Worm (Caenorhabditis elegans) whole organism, L4 larva: ENCODE data around the gene bath-38.

Source experiments
- D1046.2 ChIP-seq: fragments of 200-800 bp; sonication (Bioruptor generic); IDR thresholded peaks from 2 replicates; pipeline ENCODE4 v1.3.6; 2022; ENCODE audit warnings: missing genetic modification characterization, missing compliant biosample characterization
- F10B5.3 ChIP-seq: sonication (generic microtip); optimal IDR thresholded peaks from 2 replicates; lab custom pipeline; 2016; ENCODE audit warnings: mild to moderate bottlenecking, missing genetic modification characterization, missing compliant biosample characterization
- F44E2.7 ChIP-seq: fragments of 200-800 bp; sonication (Bioruptor generic); IDR thresholded peaks from 2 replicates; pipeline ENCODE4 v2.1.2; 2022; ENCODE audit warnings: missing genetic modification characterization, missing compliant biosample characterization
- T20F7.1 ChIP-seq: fragments of 200-800 bp; sonication (Bioruptor generic); optimal IDR thresholded peaks from 2 replicates; lab custom pipeline; 2018; ENCODE audit warnings: mild to moderate bottlenecking, missing genetic modification characterization, missing compliant biosample characterization
- aha-1 ChIP-seq: fragments of 150-350 bp; peaks from one replicate; lab custom pipeline; 2014; ENCODE audit warnings: missing biosample characterization, missing genetic modification characterization
- ama-1 ChIP-seq: fragments of 150-350 bp; optimal IDR thresholded peaks from 2 replicates; lab custom pipeline; 2014; ENCODE audit warnings: inconsistent platforms, mixed read lengths
- ceh-62 ChIP-seq: sonication (generic microtip); optimal IDR thresholded peaks from 2 replicates; lab custom pipeline; 2017; ENCODE audit warnings: missing biosample characterization, missing genetic modification characterization
- cey-2 ChIP-seq: sonication (generic microtip); optimal IDR thresholded peaks from 3 replicates; lab custom pipeline; 2017; ENCODE audit warnings: missing genetic modification characterization, mild to moderate bottlenecking, missing compliant biosample characterization, antibody characterized with exemption, borderline replicate concordance; ENCODE audit not compliant: insufficient read depth
- daf-16 ChIP-seq, 3 experiments: sonication (generic microtip); optimal IDR thresholded peaks; 2 replicates each; lab custom pipeline; 2016 to 2017; ENCODE audit warnings: missing genetic modification characterization in 3 of 3, missing genetic modification reagents in 3 of 3, mild to moderate bottlenecking in 2 of 3, missing compliant biosample characterization in 2 of 3, missing biosample characterization in 1 of 3, moderate library complexity in 1 of 3
- daf-19 ChIP-seq: fragments of 200-800 bp; sonication (Bioruptor generic); conservative IDR thresholded peaks from 2 replicates; pipeline ENCODE4 v1.3.6; 2022; ENCODE audit warnings: missing genetic modification characterization, missing compliant biosample characterization
- daf-8 ChIP-seq: fragments of 200-800 bp; sonication (Bioruptor generic); IDR thresholded peaks from 2 replicates; pipeline ENCODE4 v1.3.6; 2022; ENCODE audit warnings: missing genetic modification characterization, missing compliant biosample characterization
- dmd-6 ChIP-seq: fragments of 200-800 bp; sonication (Bioruptor generic); IDR thresholded peaks from 2 replicates; pipeline ENCODE4 v1.3.6; 2022; ENCODE audit warnings: missing genetic modification reagents, missing genetic modification characterization, missing compliant biosample characterization
- dmd-9 ChIP-seq: fragments of 200-800 bp; sonication (Bioruptor generic); IDR thresholded peaks from 2 replicates; pipeline ENCODE4 v1.3.6; 2022; ENCODE audit warnings: missing genetic modification reagents, missing genetic modification characterization, missing compliant biosample characterization
- dpl-1 ChIP-seq: fragments of 150-350 bp; optimal IDR thresholded peaks from 2 replicates; lab custom pipeline; 2014; ENCODE audit warnings: missing biosample characterization, missing genetic modification reagents, missing genetic modification characterization
- dve-1 ChIP-seq: sonication (generic microtip); optimal IDR thresholded peaks from 2 replicates; lab custom pipeline; 2017; ENCODE audit warnings: antibody characterized with exemption, mild to moderate bottlenecking, missing genetic modification characterization, missing compliant biosample characterization; ENCODE audit not compliant: insufficient read depth
- egl-27 ChIP-seq: sonication (generic microtip); optimal IDR thresholded peaks from 3 replicates; lab custom pipeline; 2017; ENCODE audit warnings: missing biosample characterization, missing genetic modification reagents, missing genetic modification characterization
- hif-1 ChIP-seq, 2 experiments: sonication (generic microtip); optimal IDR thresholded peaks; 2 replicates each; lab custom pipeline; 2016 to 2017; ENCODE audit warnings: missing compliant biosample characterization in 2 of 2, missing genetic modification characterization in 2 of 2, missing genetic modification reagents in 2 of 2, missing genotype in 2 of 2, mild to moderate bottlenecking in 1 of 2
- hlh-11 ChIP-seq: fragments of 200-800 bp; sonication (Bioruptor generic); optimal IDR thresholded peaks from 2 replicates; lab custom pipeline; 2018; ENCODE audit warnings: mild to moderate bottlenecking, missing genetic modification characterization, missing compliant biosample characterization
- hlh-30 ChIP-seq: sonication (generic microtip); optimal IDR thresholded peaks from 2 replicates; lab custom pipeline; 2017; ENCODE audit warnings: antibody characterized with exemption, mild to moderate bottlenecking, missing genetic modification characterization, missing compliant biosample characterization; ENCODE audit not compliant: insufficient read depth
- hmg-1.1 ChIP-seq: fragments of 200-800 bp; sonication (Bioruptor generic); IDR thresholded peaks from 2 replicates; pipeline ENCODE4 v1.3.6; 2022; ENCODE audit warnings: missing genetic modification reagents, missing genetic modification characterization, missing compliant biosample characterization
- jun-1 ChIP-seq: fragments of 150-350 bp; optimal IDR thresholded peaks from 2 replicates; lab custom pipeline; 2014; ENCODE audit warnings: missing biosample characterization, missing genetic modification reagents, missing genetic modification characterization
- lim-7 ChIP-seq: fragments of 200-800 bp; sonication (Bioruptor generic); IDR thresholded peaks from 2 replicates; pipeline ENCODE4 v1.3.6; 2022; ENCODE audit warnings: missing genetic modification characterization, missing compliant biosample characterization
- lin-13 ChIP-seq: fragments of 150-350 bp; optimal IDR thresholded peaks from 2 replicates; lab custom pipeline; 2014; ENCODE audit warnings: missing biosample characterization, missing genetic modification reagents, missing genetic modification characterization
- lin-29 ChIP-seq: fragments of 200-800 bp; sonication (Bioruptor generic); IDR thresholded peaks from 2 replicates; pipeline ENCODE4 v1.3.6; 2022; ENCODE audit warnings: missing genetic modification reagents, missing genetic modification characterization, missing compliant biosample characterization
- lir-3 ChIP-seq: sonication (generic microtip); optimal IDR thresholded peaks from 2 replicates; lab custom pipeline; 2016; ENCODE audit warnings: mild to moderate bottlenecking, missing genetic modification characterization, missing compliant biosample characterization
- lsy-2 ChIP-seq, 2 experiments: fragments of 150-350 bp in 1 of 2; sonication (generic microtip) in 1 of 2; optimal IDR thresholded peaks; 2 replicates each; lab custom pipeline; 2014 to 2017; ENCODE audit warnings: missing biosample characterization in 2 of 2, missing genetic modification characterization in 2 of 2
- mdl-1 ChIP-seq, 2 experiments: fragments of 150-350 bp in 1 of 2; sonication (generic microtip) in 1 of 2; optimal IDR thresholded peaks; 2 replicates each; lab custom pipeline; 2014 to 2017; ENCODE audit warnings: missing biosample characterization in 2 of 2, missing genetic modification characterization in 2 of 2
- mep-1 ChIP-seq: fragments of 150-350 bp; sonication (generic microtip); optimal IDR thresholded peaks from 3 replicates; lab custom pipeline; 2014; ENCODE audit warnings: missing biosample characterization, missing genetic modification characterization
- mes-2 ChIP-seq: sonication (generic microtip); optimal IDR thresholded peaks from 2 replicates; lab custom pipeline; 2016; ENCODE audit warnings: missing genotype, mild to moderate bottlenecking, missing genetic modification characterization, missing compliant biosample characterization; ENCODE audit not compliant: poor library complexity, severe bottlenecking
- mxl-3 ChIP-seq: fragments of 200-800 bp; sonication (Bioruptor generic); optimal IDR thresholded peaks from 2 replicates; lab custom pipeline; 2018; ENCODE audit warnings: mild to moderate bottlenecking, missing genetic modification characterization, missing compliant biosample characterization
- nhr-10 ChIP-seq: fragments of 150-350 bp; optimal IDR thresholded peaks from 2 replicates; lab custom pipeline; 2014; ENCODE audit warnings: missing biosample characterization, missing genetic modification characterization
- nhr-11 ChIP-seq: fragments of 150-350 bp; optimal IDR thresholded peaks from 2 replicates; lab custom pipeline; 2014; ENCODE audit warnings: missing biosample characterization, missing genetic modification characterization
- nhr-237 ChIP-seq: sonication (generic microtip); optimal IDR thresholded peaks from 2 replicates; lab custom pipeline; 2017; ENCODE audit warnings: missing biosample characterization, missing genetic modification characterization
- nhr-28 ChIP-seq: fragments of 150-350 bp; optimal IDR thresholded peaks from 2 replicates; lab custom pipeline; 2014; ENCODE audit warnings: missing biosample characterization, missing genetic modification characterization
- nhr-41 ChIP-seq: fragments of 200-800 bp; sonication (Bioruptor generic); IDR thresholded peaks from 2 replicates; pipeline ENCODE4 v1.3.6; 2022; ENCODE audit warnings: missing genetic modification reagents, missing genetic modification characterization, missing compliant biosample characterization
- nhr-42 ChIP-seq: fragments of 200-800 bp; sonication (Bioruptor generic); IDR thresholded peaks from 2 replicates; pipeline ENCODE4 v1.3.6; 2022; ENCODE audit warnings: missing genetic modification characterization, missing compliant biosample characterization
- nhr-6 ChIP-seq: fragments of 150-350 bp; optimal IDR thresholded peaks from 2 replicates; lab custom pipeline; 2014; ENCODE audit warnings: missing biosample characterization, missing genetic modification characterization
- nhr-76 ChIP-seq: fragments of 150-350 bp; optimal IDR thresholded peaks from 2 replicates; lab custom pipeline; 2014; ENCODE audit warnings: missing biosample characterization, missing genetic modification characterization
- pha-4 ChIP-seq, 2 experiments: fragments of 150-350 bp in 1 of 2; fragments of 200-800 bp in 1 of 2; sonication (Bioruptor generic) in 1 of 2; IDR thresholded peaks in 1 of 2; optimal IDR thresholded peaks in 1 of 2; 2 replicates each; pipeline versions ENCODE4 v1.3.6 to Lab custom; 2014 to 2022; ENCODE audit warnings: missing genetic modification characterization in 2 of 2, missing genetic modification reagents in 2 of 2, missing biosample characterization in 1 of 2, missing compliant biosample characterization in 1 of 2
- pqm-1 ChIP-seq: sonication (generic microtip); optimal IDR thresholded peaks from 2 replicates; lab custom pipeline; 2017; ENCODE audit warnings: missing biosample characterization, missing genetic modification characterization
- rbr-2 ChIP-seq: sonication (generic microtip); optimal IDR thresholded peaks from 2 replicates; lab custom pipeline; 2016; ENCODE audit warnings: missing genotype, missing genetic modification characterization, missing compliant biosample characterization
- skn-1 ChIP-seq: fragments of 150-350 bp; optimal IDR thresholded peaks from 2 replicates; lab custom pipeline; 2014; ENCODE audit warnings: missing biosample characterization, missing genetic modification characterization
- spr-1 ChIP-seq: sonication (generic microtip); optimal IDR thresholded peaks from 2 replicates; lab custom pipeline; 2016; ENCODE audit warnings: mild to moderate bottlenecking, missing genetic modification characterization, missing compliant biosample characterization
- spr-3 ChIP-seq: fragments of 200-800 bp; sonication (Bioruptor generic); optimal IDR thresholded peaks from 2 replicates; lab custom pipeline; 2018; ENCODE audit warnings: mild to moderate bottlenecking, missing genetic modification characterization, missing compliant biosample characterization
- tag-97 ChIP-seq: fragments of 200-800 bp; sonication (Bioruptor generic); IDR thresholded peaks from 2 replicates; pipeline ENCODE4 v1.3.6; 2022; ENCODE audit warnings: missing genetic modification characterization, missing compliant biosample characterization
- unc-130 ChIP-seq: sonication (generic microtip); optimal IDR thresholded peaks from 2 replicates; lab custom pipeline; 2016; ENCODE audit warnings: missing genetic modification reagents, missing genetic modification characterization, missing compliant biosample characterization
- unc-39 ChIP-seq: sonication (generic microtip); optimal IDR thresholded peaks from 2 replicates; lab custom pipeline; 2017; ENCODE audit warnings: missing biosample characterization, missing genetic modification characterization
- ztf-7 ChIP-seq: fragments of 150-350 bp; optimal IDR thresholded peaks from 2 replicates; lab custom pipeline; 2014; ENCODE audit warnings: missing biosample characterization, missing genetic modification characterization

bath-38 gene

DNA sequence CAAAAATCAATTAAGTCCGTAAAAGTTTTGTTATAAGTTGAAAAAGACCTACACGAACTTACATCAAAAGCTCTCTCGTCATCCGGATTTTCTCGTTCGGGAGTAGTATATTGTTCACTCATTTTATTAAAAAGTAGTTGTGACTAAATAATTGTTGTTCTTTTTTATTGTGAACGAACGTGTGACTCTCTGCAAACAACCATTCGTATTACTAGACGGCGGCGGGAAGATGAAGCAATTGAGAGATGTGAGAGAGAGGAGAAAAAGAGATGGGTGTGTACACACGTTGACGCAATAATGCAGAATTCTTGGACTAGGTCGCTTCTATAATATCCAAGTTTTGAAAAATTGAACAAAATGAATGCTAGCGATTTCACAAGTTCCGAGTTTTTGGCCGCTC, at the start of gene bath-38, which contains the start of gene F52H3.11:
TSS of gene bath-38 (minus strand) at position 310 of the 400 bp plus-strand sequence.
TSS of gene F52H3.11 (minus strand) at position 203 of the 400 bp plus-strand sequence.
- peak; percentile 25 for TF ChIP-seq nhr-11 (tag; lab: Kevin White, UChicago)
- TF ChIP-seq lsy-2 (tag; optimal IDR thresholded peaks at IDR 0.05; lab: Kevin White, UChicago) = peak in 1 of 2 experiments; percentile 69
- TF ChIP-seq pha-4 (GFP tag; IDR thresholded peaks at IDR 0.05; lab: Robert Waterston, UW) = no peak
- peak; percentile 68 for TF ChIP-seq pha-4 (tag; optimal IDR thresholded peaks at IDR 0.05; lab: Kevin White, UChicago)
- no peak for TF ChIP-seq lin-29
- peak; percentile 13 for TF ChIP-seq ztf-7
- TF ChIP-seq aha-1 (tag; lab: Kevin White, UChicago) = peak; percentile 91
- TF ChIP-seq mxl-3 (GFP tag; lab: Kevin White, UChicago) = no peak
- no peak for TF ChIP-seq D1046.2 (GFP tag; lab: Robert Waterston, UW)
- TF ChIP-seq dpl-1 (GFP tag; lab: Kevin White, UChicago) = peak; percentile 54
- TF ChIP-seq dve-1 (tag; lab: Kevin White, UChicago) = peak; percentile 58
- no peak for TF ChIP-seq spr-3
- no peak for TF ChIP-seq lim-7 (GFP tag; lab: Robert Waterston, UW)
- TF ChIP-seq nhr-6 = peak; percentile 38
- TF ChIP-seq nhr-237 (tag; lab: Kevin White, UChicago) = no peak
- no peak for TF ChIP-seq nhr-42 (GFP tag; lab: Robert Waterston, UW)
- no peak for TF ChIP-seq lin-13 (GFP tag; lab: Kevin White, UChicago)
- TF ChIP-seq hif-1 (tag; optimal IDR thresholded peaks at IDR 0.05; lab: Kevin White, UChicago) = peak in 1 of 2 experiments; percentile 33
- peak; percentile 72 for TF ChIP-seq hlh-30 (tag; lab: Kevin White, UChicago)
- TF ChIP-seq mes-2 = no peak
- TF ChIP-seq nhr-10 (tag; lab: Kevin White, UChicago) = no peak
- 0 out of 2 replicates have a peak, but pooled peaks have one; percentile 20 for TF ChIP-seq hmg-1.1
- TF ChIP-seq dmd-6 (GFP tag; lab: Robert Waterston, UW) = no peak
- peak in 1 of 2 experiments; percentile 5 for TF ChIP-seq mdl-1 (tag; optimal IDR thresholded peaks at IDR 0.05; lab: Kevin White, UChicago)
- TF ChIP-seq T20F7.1 (GFP tag; lab: Kevin White, UChicago) = peak; percentile 19
- TF ChIP-seq ceh-62 = no peak
- no peak for TF ChIP-seq egl-27 (tag; lab: Kevin White, UChicago)
- TF ChIP-seq rbr-2 = peak; percentile 14
- no peak for TF ChIP-seq skn-1 (tag; lab: Kevin White, UChicago)
- TF ChIP-seq mep-1 (tag; lab: Kevin White, UChicago) = no peak
- no peak for TF ChIP-seq tag-97 (GFP tag; lab: Robert Waterston, UW)
- TF ChIP-seq, all 104 proteins: peak for 14

DNA sequence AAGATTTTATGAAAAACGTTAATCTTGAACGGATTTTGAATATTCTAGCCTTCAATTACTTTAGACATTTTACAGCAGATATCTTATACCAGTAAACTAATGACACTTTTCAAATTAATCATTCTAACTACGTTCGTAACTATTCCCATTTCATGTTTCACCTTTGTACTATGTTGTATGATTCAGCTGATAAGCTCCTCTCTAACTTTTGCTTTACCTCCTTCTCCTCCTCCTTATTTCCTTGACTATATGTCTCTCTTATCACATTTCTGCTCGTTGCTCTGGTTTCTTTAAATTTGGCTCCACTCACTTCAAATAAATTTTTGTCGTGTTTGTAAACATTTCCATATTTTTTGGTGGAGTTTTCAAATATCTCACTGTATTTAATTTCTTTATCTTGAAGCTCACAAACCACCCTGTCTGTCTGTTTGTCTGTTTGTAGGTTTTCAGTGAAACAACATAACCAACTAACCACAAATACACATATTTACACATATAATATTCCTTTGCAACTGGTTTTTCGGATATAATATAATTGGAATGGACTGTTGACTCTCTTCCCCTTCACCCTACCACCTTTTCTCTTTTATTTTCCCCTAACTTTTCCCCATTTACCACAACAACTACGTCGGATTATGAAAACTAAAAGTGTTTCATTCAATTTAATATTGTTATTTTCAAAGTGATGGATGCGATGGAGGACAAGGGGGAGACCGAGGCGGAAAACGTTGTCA, 49.3 kb upstream of the bath-38 start, which contains the start of gene lact-2:
TSS of gene lact-2 (plus strand) at position 684 of the 734 bp plus-strand sequence.
- TF ChIP-seq hlh-11 (peak; percentile 44), ama-1 (lab: Kevin White, UChicago) (no peak), mep-1 (tag; lab: Kevin White, UChicago) (no peak), egl-27 (tag; lab: Kevin White, UChicago) (no peak), lir-3 (tag; lab: Kevin White, UChicago) (no peak), lin-29 (no peak), rbr-2 (no peak), pqm-1 (tag; lab: Kevin White, UChicago) (peak; percentile 89), daf-8 (GFP tag; lab: Robert Waterston, UW) (no peak), dmd-9 (GFP tag; lab: Robert Waterston, UW) (no peak), nhr-237 (tag; lab: Kevin White, UChicago) (no peak), spr-1 (tag; lab: Kevin White, UChicago) (no peak), jun-1 (tag; lab: Kevin White, UChicago) (no peak), skn-1 (tag; lab: Kevin White, UChicago) (no peak), nhr-41 (GFP tag; lab: Robert Waterston, UW) (no peak), nhr-76 (tag; lab: Kevin White, UChicago) (no peak), unc-39 (tag; lab: Kevin White, UChicago) (no peak), daf-19 (GFP tag; lab: Robert Waterston, UW) (no peak), mdl-1 (tag; optimal IDR thresholded peaks at IDR 0.05; lab: Kevin White, UChicago) (no peak), F10B5.3 (tag; lab: Kevin White, UChicago) (no peak), cey-2 (no peak), F44E2.7 (no peak), nhr-28 (tag; lab: Kevin White, UChicago) (peak; percentile 66), unc-130 (GFP tag; lab: Kevin White, UChicago) (no peak), daf-16 (GFP tag; optimal IDR thresholded peaks at IDR 0.05; lab: Kevin White, UChicago) (no peak), daf-16 (tag; optimal IDR thresholded peaks at IDR 0.05; lab: Kevin White, UChicago) (peak; percentile 55)
